Fruit fly (Drosophila melanogaster): ENCODE data around the gene snRNP-U1-C.

The snRNP-U1-C gene

DNA sequence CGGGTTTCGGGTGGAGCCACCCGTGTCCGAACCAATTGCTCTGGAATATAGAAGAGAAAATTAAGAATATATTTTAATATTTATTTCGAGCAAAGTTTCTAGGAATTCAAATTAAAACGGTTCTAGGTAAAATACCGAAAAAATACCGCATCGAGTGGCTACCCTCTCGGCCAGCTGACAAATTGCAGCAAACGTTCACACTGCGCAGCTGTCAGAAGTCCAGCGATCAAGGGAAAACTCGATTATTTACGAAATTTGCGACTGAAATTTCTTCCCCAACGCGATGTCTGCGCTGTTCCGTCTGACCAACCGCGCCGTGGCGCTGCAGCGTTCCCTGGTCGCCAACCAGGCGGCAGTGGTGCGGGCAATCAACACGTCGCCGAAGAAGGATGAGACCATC lies 43.7 kb upstream of the snRNP-U1-C start, which contains the start of gene NP15.6 (continued):
- TF ChIP-seq ems (GFP tag; optimal IDR thresholded peaks at IDR 0.05), result peak; percentile 4

- TF ChIP-seq NfI (GFP tag; optimal IDR thresholded peaks at IDR 0.05) (no peak), row (GFP tag; IDR thresholded peaks at IDR 0.05) (peak; percentile 49; the same call in 2 of the 3 replicates), Doc3 (GFP tag; IDR thresholded peaks at IDR 0.05; ENCODE audit: partially characterized antibody) (no peak), CG8388 (GFP tag; optimal IDR thresholded peaks at IDR 0.05) (peak; percentile 92)
These were observed 41.3 kb upstream of the snRNP-U1-C start, which contains the start of gene CG14285 for dm6 chr3R:19024761-19025160. Gene CG14285 (plus strand): TSS chr3R:19025099.

dm6 chr3R:19023862-19024261 lies 40.4 kb upstream of the snRNP-U1-C start, which contains the start of the genes CG6005 and CG14286:
Gene CG6005 (minus strand): TSS chr3R:19024030.
Gene CG14286 (plus strand): TSS chr3R:19024092.
- TF ChIP-seq eyg (GFP tag; optimal IDR thresholded peaks at IDR 0.05) (no peak), CG1024 (GFP tag; IDR thresholded peaks at IDR 0.05) (peak; percentile 28; the same call in 1 of the 2 replicates), Trl (optimal IDR thresholded peaks at IDR 0.05) (no peak), Trl (GFP tag; optimal IDR thresholded peaks at IDR 0.05) (peak; percentile 64), Adf1 (GFP tag; IDR thresholded peaks at IDR 0.05) (peak; percentile 28; the same call in 1 of the 2 replicates), CG1647 (GFP tag; optimal IDR thresholded peaks at IDR 0.05) (peak; percentile 49), CG15011 (GFP tag; optimal IDR thresholded peaks at IDR 0.05) (no peak), fd3F (GFP tag; optimal IDR thresholded peaks at IDR 0.05) (peak; percentile 35), CG11696 (GFP tag; IDR thresholded peaks at IDR 0.05) (no peak), ham (GFP tag; IDR thresholded peaks at IDR 0.05) (no peak), CG12744 (GFP tag; optimal IDR thresholded peaks at IDR 0.05) (peak; percentile 16), CG31365 (tag; optimal IDR thresholded peaks at IDR 0.05) (no peak), al (GFP tag; IDR thresholded peaks at IDR 0.05) (peak; percentile 61), CG32772 (GFP tag; IDR thresholded peaks at IDR 0.05) (peak; percentile 51), CG8359 (GFP tag; optimal IDR thresholded peaks at IDR 0.05; ENCODE audit: borderline replicate concordance) (no peak), CG4854 (GFP tag; optimal IDR thresholded peaks at IDR 0.05) (no peak), CG11456 (GFP tag; IDR thresholded peaks at IDR 0.05) (peak; percentile 92), CG9932 (GFP tag; IDR thresholded peaks at IDR 0.05) (peak; percentile 93), TFAM (GFP tag; optimal IDR thresholded peaks at IDR 0.05) (no peak), HLH3B (GFP tag; IDR thresholded peaks at IDR 0.05) (peak; percentile 37; the same call in 1 of the 2 replicates), tio (GFP tag; optimal IDR thresholded peaks at IDR 0.05) (no peak), CG12219 (GFP tag; optimal IDR thresholded peaks at IDR 0.05) (no peak), fu2 (GFP tag; optimal IDR thresholded peaks at IDR 0.05) (peak; percentile 54), bab2 (GFP tag; optimal IDR thresholded peaks at IDR 0.05) (peak; percentile 69), dimm (GFP tag; IDR thresholded peaks at IDR 0.05) (peak; percentile 21; the same call in 1 of the 2 replicates), nmo (GFP tag; optimal IDR thresholded peaks at IDR 0.05) (peak; percentile 38), CG3726 (GFP tag; IDR thresholded peaks at IDR 0.05) (no peak), cwo (GFP tag; optimal IDR thresholded peaks at IDR 0.05) (no peak), cad (GFP tag; optimal IDR thresholded peaks at IDR 0.05) (no peak), gsb-n (tag; optimal IDR thresholded peaks at IDR 0.05) (peak; percentile 80), zfh1 (GFP tag; IDR thresholded peaks at IDR 0.05) (peak; percentile 73; the same call in 2 of the 3 replicates), Dp (GFP tag; optimal IDR thresholded peaks at IDR 0.05) (peak; percentile 59), Dfd (GFP tag; optimal IDR thresholded peaks at IDR 0.05) (no peak), CG17612 (GFP tag; IDR thresholded peaks at IDR 0.05) (peak; percentile 21; the same call in 1 of the 2 replicates), sens-2 (GFP tag; IDR thresholded peaks at IDR 0.05) (no peak), CG17186 (GFP tag; optimal IDR thresholded peaks at IDR 0.05) (peak; percentile 29), vnd (GFP tag; IDR thresholded peaks at IDR 0.05; ENCODE audit: partially characterized antibody) (peak; percentile 79), dati (GFP tag; IDR thresholded peaks at IDR 0.05) (0 out of 2 replicates have a peak, but pooled peaks have one; percentile 50), seq (GFP tag; IDR thresholded peaks at IDR 0.05) (peak; percentile 63; the same call in 1 of the 2 replicates), CG18764 (GFP tag; optimal IDR thresholded peaks at IDR 0.05) (peak; percentile 4), CG4707 (GFP tag; optimal IDR thresholded peaks at IDR 0.05) (peak; percentile 4), ATbp (GFP tag; optimal IDR thresholded peaks at IDR 0.05) (no peak), CG9876 (GFP tag; optimal IDR thresholded peaks at IDR 0.05) (peak; percentile 2)

All from whole organism, embryonic.